Fruit fly (Drosophila melanogaster): ENCODE measurements around the gene CG34283.

dm6 chr3R:18705150-18705549 is 17.2 kb downstream of the CG34283 start, which contains the start of the genes ChAT and VAChT:
- TF ChIP-seq CG8478 (optimal IDR thresholded peaks at IDR 0.05) (no peak), CTCF (optimal IDR thresholded peaks at IDR 0.05) (no peak)
